Fruit fly (Drosophila melanogaster): ENCODE results near the gene GstD2.

DNA sequence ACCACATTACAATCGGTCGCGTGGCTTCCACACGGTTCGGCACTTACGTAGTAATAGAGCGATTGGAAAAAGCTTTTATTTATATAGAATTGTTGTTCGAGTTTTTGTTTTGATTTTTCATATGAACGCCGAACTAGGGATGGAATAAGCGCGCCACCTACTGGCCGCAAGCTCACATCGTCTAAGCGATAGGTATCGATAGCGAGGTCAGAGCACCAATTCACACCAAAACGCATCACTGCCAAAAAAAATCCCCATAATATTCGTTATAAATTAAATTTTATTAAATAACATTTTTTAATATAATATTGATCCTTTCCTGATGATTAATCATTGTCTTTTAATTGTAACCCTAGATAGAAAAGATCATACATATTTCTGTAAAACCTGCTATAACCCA, 21.3 kb upstream of the GstD2 start, which contains the start of gene CG10038:
- no peak for TF ChIP-seq Myc (optimal IDR thresholded peaks at IDR 0.05)
- TF ChIP-seq ttk (optimal IDR thresholded peaks at IDR 0.05): no peak
- no peak for TF ChIP-seq Sin3A (optimal IDR thresholded peaks at IDR 0.05)
- no peak for TF ChIP-seq insv (optimal IDR thresholded peaks at IDR 0.05)
- no peak for TF ChIP-seq psq (optimal IDR thresholded peaks at IDR 0.05)
- TF ChIP-seq h (optimal IDR thresholded peaks at IDR 0.05): no peak

Data from Kc167 (cell line).